Worm (Caenorhabditis elegans): ENCODE results near the gene cec-2.

- TF ChIP-seq nhr-237 (tag; optimal IDR thresholded peaks at IDR 0.05), result no peak
- peak; percentile 41 for TF ChIP-seq ces-1 (GFP tag; optimal IDR thresholded peaks at IDR 0.05)
- no peak for TF ChIP-seq hlh-1 (tag; optimal IDR thresholded peaks at IDR 0.05)
- no peak for TF ChIP-seq pha-4 (tag; optimal IDR thresholded peaks at IDR 0.05)
Observed at ce11 chrIV:1177683-1178082, 7.2 kb downstream of the cec-2 start, which contains the start of gene Y104H12D.2.
